Worm (Caenorhabditis elegans): ENCODE results near the gene acdh-8.
A peak's percentile ranks its signal among the peaks of the same experiment; 100 is the strongest.

The acdh-8 gene

ce11 chrII:5844694-5845129 is 50.4 kb downstream of the acdh-8 start (continued):
- TF ChIP-seq nhr-84 (tag; optimal IDR thresholded peaks at IDR 0.05) (peak; percentile 85), isw-1 (GFP tag; IDR thresholded peaks at IDR 0.05) (peak; percentile 99), nhr-85 (tag) (peak; percentile 100), hpl-2 (GFP tag; optimal IDR thresholded peaks at IDR 0.05) (peak; percentile 99), ceh-90 (tag; optimal IDR thresholded peaks at IDR 0.05) (peak; percentile 72), sptf-1 (tag; optimal IDR thresholded peaks at IDR 0.05) (no peak), dsc-1 (tag; optimal IDR thresholded peaks at IDR 0.05) (peak; percentile 100), ets-5 (GFP tag; IDR thresholded peaks at IDR 0.05) (peak; percentile 84; the same call in 1 of the 2 replicates), ceh-8 (GFP tag; optimal IDR thresholded peaks at IDR 0.05) (peak; percentile 99), ceh-82 (tag; optimal IDR thresholded peaks at IDR 0.05) (peak; percentile 95 to 98 (median 98)), ceh-88 (GFP tag; IDR thresholded peaks at IDR 0.05) (peak; percentile 99), vab-15 (tag; optimal IDR thresholded peaks at IDR 0.05) (peak; percentile 93), nhr-20 (tag; optimal IDR thresholded peaks at IDR 0.05) (peak; percentile 100), unc-98 (GFP tag; IDR thresholded peaks at IDR 0.05) (peak; percentile 94), nhr-237 (tag; optimal IDR thresholded peaks at IDR 0.05) (peak; percentile 98), nhr-12 (tag; optimal IDR thresholded peaks at IDR 0.05) (peak; percentile 80), sox-4 (tag; optimal IDR thresholded peaks at IDR 0.05) (peak; percentile 99), C04F5.9 (tag; optimal IDR thresholded peaks at IDR 0.05) (peak; percentile 98), hlh-4 (tag; optimal IDR thresholded peaks at IDR 0.05) (peak; percentile 79), C34B4.2 (tag; optimal IDR thresholded peaks at IDR 0.05) (peak; percentile 81), nhr-77 (tag; optimal IDR thresholded peaks at IDR 0.05) (peak; percentile 99), zip-4 (GFP tag; optimal IDR thresholded peaks at IDR 0.05) (peak; percentile 95), elt-2 (tag; optimal IDR thresholded peaks at IDR 0.05) (peak; percentile 100), hlh-17 (GFP tag; optimal IDR thresholded peaks at IDR 0.05; ENCODE audit: borderline replicate concordance) (peak; percentile 49), ztf-11 (tag; optimal IDR thresholded peaks at IDR 0.05) (peak; percentile 93 to 98), aly-2 (tag; optimal IDR thresholded peaks at IDR 0.05) (peak; percentile 99), snpc-4 (tag; optimal IDR thresholded peaks at IDR 0.05) (peak; percentile 100), nhr-28 (tag; optimal IDR thresholded peaks at IDR 0.05) (peak; percentile 77), aha-1 (tag; optimal IDR thresholded peaks at IDR 0.05) (peak; percentile 89), nhr-90 (tag; optimal IDR thresholded peaks at IDR 0.05; ENCODE audit: poor library complexity) (peak; percentile 100), xbp-1 (tag; optimal IDR thresholded peaks at IDR 0.05) (peak; percentile 99), alr-1 (tag; optimal IDR thresholded peaks at IDR 0.05; ENCODE audit: borderline replicate concordance) (no peak), ama-1 (optimal IDR thresholded peaks at IDR 0.05) (peak; percentile 100), nhr-76 (tag; optimal IDR thresholded peaks at IDR 0.05) (peak; percentile 80), dpl-1 (GFP tag; optimal IDR thresholded peaks at IDR 0.05) (peak; percentile 82 to 84 (median 82)), grh-1 (GFP tag; IDR thresholded peaks at IDR 0.05) (peak; percentile 99), mep-1 (tag; optimal IDR thresholded peaks at IDR 0.05) (peak; percentile 99), fos-1 (tag; optimal IDR thresholded peaks at IDR 0.05) (peak; percentile 98), mdl-1 (tag; optimal IDR thresholded peaks at IDR 0.05) (peak; percentile 46 to 94), skn-1 (tag; optimal IDR thresholded peaks at IDR 0.05) (peak; percentile 91), lin-15B (tag; optimal IDR thresholded peaks at IDR 0.05) (peak; percentile 74), lin-14 (GFP tag; optimal IDR thresholded peaks at IDR 0.05) (peak; percentile 99), mef-2 (tag; optimal IDR thresholded peaks at IDR 0.05) (peak; percentile 93), fkh-4 (tag; optimal IDR thresholded peaks at IDR 0.05; ENCODE audit: borderline replicate concordance) (peak; percentile 94), ztf-4 (tag; optimal IDR thresholded peaks at IDR 0.05) (peak; percentile 98), unc-86 (tag; optimal IDR thresholded peaks at IDR 0.05) (peak; percentile 99), F16B12.6 (tag; optimal IDR thresholded peaks at IDR 0.05) (peak; percentile 75), Y116A8C.19 (tag; optimal IDR thresholded peaks at IDR 0.05; ENCODE audit: borderline replicate concordance) (peak; percentile 48), lsy-2 (tag; optimal IDR thresholded peaks at IDR 0.05) (peak; percentile 96 to 97), lin-35 (GFP tag; optimal IDR thresholded peaks at IDR 0.05) (peak; percentile 89 to 95), C16A3.4 (tag; optimal IDR thresholded peaks at IDR 0.05) (peak; percentile 99), lin-13 (GFP tag; optimal IDR thresholded peaks at IDR 0.05) (peak; percentile 97), nhr-19 (GFP tag; conservative IDR thresholded peaks at IDR 0.05) (peak; percentile 99)

Measured in whole organism, L1 larva.